Worm (Caenorhabditis elegans) whole organism, L4 larva: ENCODE results near the gene ZK218.3.

Experiments
- aly-2 ChIP-seq: sonication (generic microtip); optimal IDR thresholded peaks from 2 replicates; lab custom pipeline; 2018; ENCODE audit warnings: missing biosample characterization, missing genetic modification characterization
- ceh-62 ChIP-seq: sonication (generic microtip); optimal IDR thresholded peaks from 2 replicates; lab custom pipeline; 2017; ENCODE audit warnings: missing biosample characterization, missing genetic modification characterization
- daf-16 ChIP-seq, 3 experiments: sonication (generic microtip); optimal IDR thresholded peaks; 2 replicates each; lab custom pipeline; 2016 to 2017; ENCODE audit warnings: missing genetic modification characterization in 3 of 3, missing genetic modification reagents in 3 of 3, mild to moderate bottlenecking in 2 of 3, missing compliant biosample characterization in 2 of 3, missing biosample characterization in 1 of 3, moderate library complexity in 1 of 3
- dve-1 ChIP-seq: sonication (generic microtip); optimal IDR thresholded peaks from 2 replicates; lab custom pipeline; 2017; ENCODE audit warnings: antibody characterized with exemption, mild to moderate bottlenecking, missing genetic modification characterization, missing compliant biosample characterization; ENCODE audit not compliant: insufficient read depth
- nhr-6 ChIP-seq: fragments of 150-350 bp; optimal IDR thresholded peaks from 2 replicates; lab custom pipeline; 2014; ENCODE audit warnings: missing biosample characterization, missing genetic modification characterization
- unc-39 ChIP-seq: sonication (generic microtip); optimal IDR thresholded peaks from 2 replicates; lab custom pipeline; 2017; ENCODE audit warnings: missing biosample characterization, missing genetic modification characterization
- ztf-11 ChIP-seq: fragments of 150-350 bp; optimal IDR thresholded peaks from 2 replicates; lab custom pipeline; 2014; ENCODE audit warnings: missing biosample characterization, missing genetic modification characterization

DNA sequence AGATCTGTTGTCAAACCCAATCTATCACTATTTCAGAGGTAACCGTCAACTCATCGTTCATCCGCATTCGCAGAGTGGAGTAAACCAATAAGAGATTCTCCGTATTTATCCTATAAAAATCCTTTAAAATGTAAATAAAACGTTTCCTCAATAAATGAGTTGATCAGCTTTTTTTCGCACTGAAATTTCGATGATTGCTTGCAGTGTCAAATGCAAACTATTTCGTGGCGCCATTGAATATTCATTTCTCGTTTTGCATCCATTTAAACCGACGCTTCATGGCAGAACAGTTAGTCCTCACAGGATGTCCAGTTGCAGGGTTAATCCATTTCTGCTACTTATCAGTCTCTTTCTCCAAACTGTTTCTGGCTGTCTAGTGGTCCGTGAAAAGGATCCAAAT is 37.0 kb downstream of the ZK218.3 start, which contains the start of gene F28B1.9:
- no peak for TF ChIP-seq dve-1
- no peak for TF ChIP-seq nhr-6 (tag; lab: Kevin White, UChicago)
- TF ChIP-seq ztf-11, result no peak
- TF ChIP-seq unc-39 (tag; lab: Kevin White, UChicago), result no peak
- TF ChIP-seq aly-2, result no peak
- no peak for TF ChIP-seq ceh-62 (tag; lab: Kevin White, UChicago)
- no peak for TF ChIP-seq daf-16 (GFP tag; optimal IDR thresholded peaks at IDR 0.05; lab: Kevin White, UChicago)
- TF ChIP-seq daf-16 (tag; optimal IDR thresholded peaks at IDR 0.05; lab: Kevin White, UChicago), result no peak
